Fruit fly (Drosophila melanogaster): ENCODE results near the gene CG7255.

The CG7255 gene

dm6 chr3L:15311457-15312368 is 7.7 kb downstream of the CG7255 start (continued):
- no peak for TF ChIP-seq CG3065 (GFP tag; optimal IDR thresholded peaks at IDR 0.05)
- TF ChIP-seq HLH4C (GFP tag; IDR thresholded peaks at IDR 0.05; ENCODE audit: partially characterized antibody), result no peak
- no peak for TF ChIP-seq CG9817 (tag; optimal IDR thresholded peaks at IDR 0.05)
- TF ChIP-seq CG32532 (GFP tag; IDR thresholded peaks at IDR 0.05), result no peak
- no peak for TF ChIP-seq CG10321 (GFP tag; IDR thresholded peaks at IDR 0.05)
- TF ChIP-seq aop (GFP tag; IDR thresholded peaks at IDR 0.05), result no peak
- TF ChIP-seq CG12769 (tag; optimal IDR thresholded peaks at IDR 0.05), result no peak
- TF ChIP-seq h (optimal IDR thresholded peaks at IDR 0.05), result no peak
- no peak for TF ChIP-seq CG11085 (GFP tag; IDR thresholded peaks at IDR 0.05)
- TF ChIP-seq Drgx (GFP tag; IDR thresholded peaks at IDR 0.05), result no peak
- peak; percentile 72 for TF ChIP-seq CG2202 (tag; optimal IDR thresholded peaks at IDR 0.05)
- no peak for TF ChIP-seq NC2β (GFP tag; optimal IDR thresholded peaks at IDR 0.05)
- TF ChIP-seq sug (tag; optimal IDR thresholded peaks at IDR 0.05), result no peak
- peak; percentile 65 for TF ChIP-seq Sox100B (GFP tag; optimal IDR thresholded peaks at IDR 0.05)
- TF ChIP-seq Dbx (GFP tag; IDR thresholded peaks at IDR 0.05), result no peak
- TF ChIP-seq CG30020 (tag; optimal IDR thresholded peaks at IDR 0.05), result peak; percentile 15
- TF ChIP-seq sens-2 (GFP tag; IDR thresholded peaks at IDR 0.05), result no peak
- TF ChIP-seq Sox102F (GFP tag; optimal IDR thresholded peaks at IDR 0.05), result peak; percentile 55
- TF ChIP-seq CG10565 (GFP tag; optimal IDR thresholded peaks at IDR 0.05), result no peak
- TF ChIP-seq Bdp1 (GFP tag; optimal IDR thresholded peaks at IDR 0.05), result no peak
- peak; percentile 26; the same call in 1 of the 3 replicates for TF ChIP-seq Optix (GFP tag; IDR thresholded peaks at IDR 0.05)
- TF ChIP-seq tup (GFP tag; optimal IDR thresholded peaks at IDR 0.05), result no peak
- no peak for TF ChIP-seq p53 (GFP tag; optimal IDR thresholded peaks at IDR 0.05)
- peak; percentile 37 for TF ChIP-seq CG30403 (GFP tag; optimal IDR thresholded peaks at IDR 0.05)
- TF ChIP-seq Max (GFP tag; optimal IDR thresholded peaks at IDR 0.05), result peak; percentile 31
- no peak for TF ChIP-seq CG3163 (GFP tag; optimal IDR thresholded peaks at IDR 0.05)
- TF ChIP-seq zfh2 (GFP tag; optimal IDR thresholded peaks at IDR 0.05), result no peak
- peak; percentile 24 for TF ChIP-seq lab (GFP tag; optimal IDR thresholded peaks at IDR 0.05)
- no peak for TF ChIP-seq CG12659 (GFP tag; optimal IDR thresholded peaks at IDR 0.05)
- TF ChIP-seq Hsf (GFP tag; optimal IDR thresholded peaks at IDR 0.05), result no peak
- no peak for TF ChIP-seq Side (GFP tag; optimal IDR thresholded peaks at IDR 0.05)
- TF ChIP-seq wek (GFP tag; optimal IDR thresholded peaks at IDR 0.05), result no peak
- TF ChIP-seq Ssrp (tag; optimal IDR thresholded peaks at IDR 0.05), result peak; percentile 75
- TF ChIP-seq Mrtf (GFP tag; IDR thresholded peaks at IDR 0.05), result no peak
- TF ChIP-seq Nf-YA (GFP tag; IDR thresholded peaks at IDR 0.05), result no peak
- peak; percentile 92 for TF ChIP-seq abd-A (tag; optimal IDR thresholded peaks at IDR 0.05)
- TF ChIP-seq kay (GFP tag; optimal IDR thresholded peaks at IDR 0.05), result peak; percentile 15
- no peak for TF ChIP-seq Hmx (GFP tag; optimal IDR thresholded peaks at IDR 0.05)
- no peak for TF ChIP-seq Mes4 (GFP tag; optimal IDR thresholded peaks at IDR 0.05)
- no peak for TF ChIP-seq Lpt (GFP tag; optimal IDR thresholded peaks at IDR 0.05)
- TF ChIP-seq pros (GFP tag; optimal IDR thresholded peaks at IDR 0.05), result peak; percentile 93
- TF ChIP-seq HLH3B (GFP tag; IDR thresholded peaks at IDR 0.05), result peak; percentile 41
- TF ChIP-seq ATbp (GFP tag; optimal IDR thresholded peaks at IDR 0.05), result peak; percentile 53
- no peak for TF ChIP-seq CG17612 (GFP tag; IDR thresholded peaks at IDR 0.05)
- no peak for TF ChIP-seq sr (GFP tag; IDR thresholded peaks at IDR 0.05)
- no peak for TF ChIP-seq Rfx (GFP tag; IDR thresholded peaks at IDR 0.05)
- TF ChIP-seq Ada2b (GFP tag; IDR thresholded peaks at IDR 0.05), result no peak; the same call in 1 of the 2 replicates
- TF ChIP-seq CG4404 (GFP tag; IDR thresholded peaks at IDR 0.05), result peak; percentile 65; the same call in 1 of the 2 replicates
- TF ChIP-seq CoRest (tag; optimal IDR thresholded peaks at IDR 0.05), result peak; percentile 67
- no peak for TF ChIP-seq HLHmδ (GFP tag; optimal IDR thresholded peaks at IDR 0.05)

Data from whole organism, embryonic.